Fruit fly (Drosophila melanogaster) whole organism, embryonic: ENCODE measurements around the gene Gfat2.
A peak's percentile ranks its signal among the peaks of the same experiment; 100 is the strongest.

Experiments
- ATbp ChIP-seq: fragments of 200-800 bp; sonication (Bioruptor generic); optimal IDR thresholded peaks from 2 replicates; lab custom pipeline; 2017; ENCODE audit warnings: missing biosample characterization, mild to moderate bottlenecking, missing genetic modification characterization, missing genetic modification reagents
- BEAF-32 ChIP-seq: fragments of 200-800 bp; sonication (Bioruptor generic); optimal IDR thresholded peaks from 3 replicates; lab custom pipeline; 2017; ENCODE audit warnings: missing biosample characterization, missing genetic modification characterization, mild to moderate bottlenecking, moderate library complexity, missing genetic modification reagents
- CG11247 ChIP-seq: fragments of 200-800 bp; sonication (Bioruptor generic); IDR thresholded peaks from 2 replicates; pipeline ENCODE4 v1.3.6; 2022; ENCODE audit warnings: missing biosample characterization, missing genetic modification characterization
- CG11695 ChIP-seq: fragments of 200-800 bp; sonication (Bioruptor generic); IDR thresholded peaks from 3 replicates; pipeline ENCODE4 v1.3.6; 2022; ENCODE audit warnings: missing biosample characterization, missing genetic modification characterization
- CG12236 ChIP-seq: fragments of 200-800 bp; sonication (Bioruptor generic); optimal IDR thresholded peaks from 2 replicates; lab custom pipeline; 2016; ENCODE audit warnings: missing biosample characterization, missing genetic modification characterization
- CG12744 ChIP-seq: fragments of 200-800 bp; sonication (Bioruptor generic); optimal IDR thresholded peaks from 2 replicates; lab custom pipeline; 2016; ENCODE audit warnings: missing biosample characterization, missing genetic modification characterization
- CG13296 ChIP-seq: fragments of 200-800 bp; sonication (Bioruptor generic); optimal IDR thresholded peaks from 3 replicates; lab custom pipeline; 2018; ENCODE audit warnings: missing biosample characterization, mild to moderate bottlenecking, missing genetic modification characterization
- CG13775 ChIP-seq: fragments of 200-800 bp; sonication (Bioruptor generic); optimal IDR thresholded peaks from 3 replicates; lab custom pipeline; 2017; ENCODE audit warnings: missing biosample characterization, mild to moderate bottlenecking, missing genetic modification characterization
- CG1603 ChIP-seq: fragments of 200-800 bp; sonication (Bioruptor generic); optimal IDR thresholded peaks from 2 replicates; lab custom pipeline; 2019; ENCODE audit warnings: missing biosample characterization, mild to moderate bottlenecking, missing genetic modification characterization, moderate library complexity
- CG1832 ChIP-seq: fragments of 200-800 bp; sonication (Bioruptor generic); optimal IDR thresholded peaks from 2 replicates; lab custom pipeline; 2017; ENCODE audit warnings: missing biosample characterization, mild to moderate bottlenecking, missing genetic modification characterization, inconsistent platforms
- CG18476 ChIP-seq: fragments of 200-800 bp; sonication (Bioruptor generic); optimal IDR thresholded peaks from 2 replicates; lab custom pipeline; 2016; ENCODE audit warnings: missing biosample characterization, mild to moderate bottlenecking, missing genetic modification characterization
- CG18619 ChIP-seq: fragments of 200-800 bp; sonication (Bioruptor generic); optimal IDR thresholded peaks from 3 replicates; lab custom pipeline; 2017; ENCODE audit warnings: missing biosample characterization, mild to moderate bottlenecking, missing genetic modification characterization
- CG2678 ChIP-seq: fragments of 200-800 bp; sonication (Bioruptor generic); optimal IDR thresholded peaks from 3 replicates; lab custom pipeline; 2019; ENCODE audit warnings: missing biosample characterization, mild to moderate bottlenecking, missing genetic modification characterization, moderate library complexity
- CG3065 ChIP-seq: fragments of 200-800 bp; sonication (Bioruptor generic); optimal IDR thresholded peaks from 2 replicates; lab custom pipeline; 2016; ENCODE audit warnings: missing biosample characterization, missing genetic modification characterization
- CG31224 ChIP-seq: fragments of 200-800 bp; sonication (Bioruptor generic); IDR thresholded peaks from 2 replicates; pipeline ENCODE4 v1.3.6; 2022; ENCODE audit warnings: missing biosample characterization, missing genetic modification characterization
- CG31365 ChIP-seq: fragments of 200-800 bp; sonication (Bioruptor generic); optimal IDR thresholded peaks from 2 replicates; lab custom pipeline; 2018; ENCODE audit warnings: missing biosample characterization, mild to moderate bottlenecking, missing genetic modification characterization
- CG32772 ChIP-seq: fragments of 200-800 bp; sonication (Bioruptor generic); IDR thresholded peaks from 2 replicates; pipeline ENCODE4 v1.3.6; 2022; ENCODE audit warnings: missing biosample characterization, missing genetic modification characterization
- CG33557 ChIP-seq: fragments of 200-800 bp; sonication (Bioruptor generic); optimal IDR thresholded peaks from 2 replicates; lab custom pipeline; 2019; ENCODE audit warnings: missing biosample characterization, mild to moderate bottlenecking, missing genetic modification characterization, moderate library complexity
- CG3847 ChIP-seq: fragments of 200-800 bp; sonication (Bioruptor generic); IDR thresholded peaks from 2 replicates; pipeline ENCODE4 v1.3.6; 2022; ENCODE audit warnings: missing biosample characterization, missing genetic modification characterization
- CG42726 ChIP-seq: fragments of 200-800 bp; sonication (Bioruptor generic); IDR thresholded peaks from 2 replicates; pipeline ENCODE4 v1.3.6; 2022; ENCODE audit warnings: missing biosample characterization, missing genetic modification characterization; ENCODE audit not compliant: partially characterized antibody
- CG4617 ChIP-seq: fragments of 200-800 bp; sonication (Bioruptor generic); optimal IDR thresholded peaks from 3 replicates; lab custom pipeline; 2016; ENCODE audit warnings: missing biosample characterization, missing genetic modification characterization, borderline replicate concordance
- CG6683 ChIP-seq: fragments of 200-800 bp; sonication (Bioruptor generic); optimal IDR thresholded peaks from 2 replicates; lab custom pipeline; 2017; ENCODE audit warnings: missing biosample characterization, mild to moderate bottlenecking, missing genetic modification characterization, missing genetic modification reagents
- Dp ChIP-seq: fragments of 200-800 bp; sonication (Bioruptor generic); optimal IDR thresholded peaks from 2 replicates; lab custom pipeline; 2018; ENCODE audit warnings: missing biosample characterization, mild to moderate bottlenecking, missing genetic modification characterization, moderate library complexity
- ERR ChIP-seq: fragments of 200-800 bp; sonication (Bioruptor generic); optimal IDR thresholded peaks from 2 replicates; lab custom pipeline; 2016; ENCODE audit warnings: missing biosample characterization, missing genetic modification characterization
- HLH3B ChIP-seq: fragments of 200-800 bp; sonication (Bioruptor generic); IDR thresholded peaks from 2 replicates; pipeline ENCODE4 v1.3.6; 2022; ENCODE audit warnings: missing biosample characterization, missing genetic modification characterization
- Hand ChIP-seq: fragments of 200-800 bp; sonication (Bioruptor generic); optimal IDR thresholded peaks from 2 replicates; lab custom pipeline; 2017; ENCODE audit warnings: mild to moderate bottlenecking, missing biosample characterization, missing genetic modification reagents, missing genetic modification characterization
- HmgD ChIP-seq: fragments of 200-800 bp; sonication (Bioruptor generic); optimal IDR thresholded peaks from 3 replicates; lab custom pipeline; 2016; ENCODE audit warnings: missing biosample characterization, missing genetic modification characterization
- HmgZ ChIP-seq: fragments of 200-800 bp; sonication (Bioruptor generic); optimal IDR thresholded peaks from 2 replicates; lab custom pipeline; 2018; ENCODE audit warnings: missing biosample characterization, mild to moderate bottlenecking, missing genetic modification characterization
- Lhr ChIP-seq: fragments of 200-800 bp; sonication (Bioruptor generic); optimal IDR thresholded peaks from 3 replicates; lab custom pipeline; 2017; ENCODE audit warnings: mild to moderate bottlenecking, missing biosample characterization, missing genetic modification reagents, missing genetic modification characterization
- MBD-R2 ChIP-seq: fragments of 200-800 bp; sonication (Bioruptor generic); IDR thresholded peaks from 2 replicates; pipeline ENCODE4 v1.3.6; 2022; ENCODE audit warnings: missing biosample characterization, missing genetic modification characterization
- Mad ChIP-seq: fragments of 200-800 bp; sonication (Bioruptor generic); optimal IDR thresholded peaks from 2 replicates; lab custom pipeline; 2016; ENCODE audit warnings: missing biosample characterization, missing genetic modification characterization
- NFAT ChIP-seq: fragments of 200-800 bp; sonication (Bioruptor generic); IDR thresholded peaks from 2 replicates; pipeline ENCODE4 v1.3.6; 2022; ENCODE audit warnings: missing biosample characterization, missing genetic modification characterization
- Oaz ChIP-seq: fragments of 200-800 bp; sonication (Bioruptor generic); IDR thresholded peaks from 2 replicates; pipeline ENCODE4 v1.3.6; 2022; ENCODE audit warnings: missing biosample characterization, missing genetic modification characterization
- Poxn ChIP-seq: fragments of 200-800 bp; sonication (Bioruptor generic); IDR thresholded peaks from 2 replicates; pipeline ENCODE4 v1.3.6; 2022; ENCODE audit warnings: missing biosample characterization, missing genetic modification characterization
- Six4 ChIP-seq: fragments of 200-800 bp; sonication (Bioruptor generic); optimal IDR thresholded peaks from 2 replicates; lab custom pipeline; 2016; ENCODE audit warnings: missing biosample characterization, missing genetic modification characterization
- Sox102F ChIP-seq: fragments of 200-800 bp; sonication (Bioruptor generic); optimal IDR thresholded peaks from 2 replicates; lab custom pipeline; 2018; ENCODE audit warnings: missing biosample characterization, mild to moderate bottlenecking, missing genetic modification characterization, moderate library complexity
- abd-A ChIP-seq: fragments of 200-800 bp; sonication (Bioruptor generic); optimal IDR thresholded peaks from 3 replicates; lab custom pipeline; 2019; ENCODE audit warnings: missing biosample characterization, mild to moderate bottlenecking, missing genetic modification characterization, moderate library complexity
- bab2 ChIP-seq: fragments of 200-800 bp; sonication (Bioruptor generic); optimal IDR thresholded peaks from 2 replicates; lab custom pipeline; 2016; ENCODE audit warnings: missing biosample characterization, missing genetic modification characterization
- bcd ChIP-seq: fragments of 200-800 bp; sonication (Bioruptor generic); optimal IDR thresholded peaks from 2 replicates; lab custom pipeline; 2017; ENCODE audit warnings: missing biosample characterization, mild to moderate bottlenecking, missing genetic modification characterization
- cato ChIP-seq: fragments of 200-800 bp; sonication (Bioruptor generic); optimal IDR thresholded peaks from 2 replicates; lab custom pipeline; 2016; ENCODE audit warnings: missing biosample characterization, missing genetic modification characterization, borderline replicate concordance
- chinmo ChIP-seq: fragments of 200-800 bp; sonication (Bioruptor generic); IDR thresholded peaks from 4 replicates; pipeline ENCODE4 v1.3.6; 2022; ENCODE audit warnings: missing biosample characterization, missing genetic modification characterization; ENCODE audit not compliant: partially characterized antibody
- cwo ChIP-seq: fragments of 200-800 bp; sonication (Bioruptor generic); optimal IDR thresholded peaks from 3 replicates; lab custom pipeline; 2017; ENCODE audit warnings: missing biosample characterization, missing genetic modification characterization, mild to moderate bottlenecking, moderate library complexity, missing genetic modification reagents
- gem ChIP-seq: fragments of 200-800 bp; sonication (Bioruptor generic); optimal IDR thresholded peaks from 2 replicates; lab custom pipeline; 2019; ENCODE audit warnings: missing biosample characterization, mild to moderate bottlenecking, missing genetic modification characterization, moderate library complexity
- grn ChIP-seq: fragments of 200-800 bp; sonication (Bioruptor generic); optimal IDR thresholded peaks from 3 replicates; lab custom pipeline; 2017; ENCODE audit warnings: missing biosample characterization, missing genetic modification characterization
- nau ChIP-seq: fragments of 200-800 bp; sonication (Bioruptor generic); optimal IDR thresholded peaks from 3 replicates; lab custom pipeline; 2017; ENCODE audit warnings: missing biosample characterization, mild to moderate bottlenecking, missing genetic modification characterization, missing genetic modification reagents
- oc ChIP-seq: fragments of 200-800 bp; sonication (Bioruptor generic); optimal IDR thresholded peaks from 2 replicates; lab custom pipeline; 2018; ENCODE audit warnings: missing biosample characterization, mild to moderate bottlenecking, missing genetic modification characterization, moderate library complexity
- pfk ChIP-seq: fragments of 200-800 bp; sonication (Bioruptor generic); optimal IDR thresholded peaks from 2 replicates; lab custom pipeline; 2018; ENCODE audit warnings: missing biosample characterization, mild to moderate bottlenecking, missing genetic modification characterization, moderate library complexity
- so ChIP-seq: fragments of 200-800 bp; sonication (Bioruptor generic); IDR thresholded peaks from 3 replicates; pipeline ENCODE4 v1.3.6; 2022; ENCODE audit warnings: missing biosample characterization, missing genetic modification characterization
- sug ChIP-seq: fragments of 200-800 bp; optimal IDR thresholded peaks from 2 replicates; lab custom pipeline; 2019; ENCODE audit warnings: missing biosample characterization, mild to moderate bottlenecking, missing genetic modification characterization, moderate library complexity
- zen ChIP-seq: fragments of 200-800 bp; sonication (Bioruptor generic); optimal IDR thresholded peaks from 3 replicates; lab custom pipeline; 2018; ENCODE audit warnings: missing biosample characterization, mild to moderate bottlenecking, missing genetic modification characterization, moderate library complexity
- zf30C ChIP-seq: fragments of 200-800 bp; sonication (Bioruptor generic); optimal IDR thresholded peaks from 3 replicates; lab custom pipeline; 2018; ENCODE audit warnings: missing biosample characterization, mild to moderate bottlenecking, missing genetic modification characterization

Gene Gfat2

DNA sequence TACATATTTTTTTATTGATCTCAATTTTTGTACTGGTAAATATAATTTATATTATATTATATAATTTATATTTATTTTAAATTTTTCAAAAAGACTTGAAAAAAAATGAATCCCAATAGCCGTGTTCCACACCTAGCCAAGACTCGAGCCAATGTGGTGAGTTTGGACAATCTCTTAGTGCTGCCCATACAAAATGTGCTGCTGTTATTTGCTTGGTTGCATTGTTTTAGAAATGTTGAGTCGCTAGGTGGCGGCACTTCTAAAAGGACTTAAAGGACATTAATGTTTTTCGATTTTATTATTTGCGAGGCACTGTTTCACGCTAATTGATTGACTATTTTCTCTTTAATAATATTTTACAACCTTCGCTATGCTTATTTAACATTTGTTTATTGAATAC, 5.7 kb upstream of the Gfat2 start (continued):
- TF ChIP-seq zf30C (GFP tag; lab: Kevin White, UChicago) (no peak), CG31365 (tag; lab: Kevin White, UChicago) (no peak), CG4617 (GFP tag; lab: Kevin White, UChicago) (no peak), CG18476 (GFP tag; lab: Kevin White, UChicago) (no peak), cato (GFP tag; lab: Kevin White, UChicago) (no peak), CG6683 (GFP tag; lab: Kevin White, UChicago) (no peak), CG2678 (no peak), CG31224 (GFP tag; lab: Robert Waterston, UW) (no peak), pfk (no peak), NFAT (GFP tag; lab: Robert Waterston, UW) (no peak), grn (GFP tag; lab: Kevin White, UChicago) (no peak), abd-A (tag; lab: Kevin White, UChicago) (no peak), CG3065 (no peak), Poxn (no peak), CG12744 (peak; percentile 39), Sox102F (GFP tag; lab: Kevin White, UChicago) (no peak), CG12236 (GFP tag; lab: Kevin White, UChicago) (no peak), Hand (GFP tag; lab: Kevin White, UChicago) (no peak), CG1832 (GFP tag; lab: Kevin White, UChicago) (no peak), CG13775 (GFP tag; lab: Kevin White, UChicago) (no peak), CG42726 (GFP tag; lab: Robert Waterston, UW) (peak; percentile 28; the same call in 1 of the 2 replicates), Six4 (GFP tag; lab: Kevin White, UChicago) (no peak), CG33557 (GFP tag; lab: Kevin White, UChicago) (no peak), CG13296 (GFP tag; lab: Kevin White, UChicago) (no peak), chinmo (GFP tag; lab: Robert Waterston, UW) (no peak), ATbp (no peak), oc (tag; lab: Kevin White, UChicago) (no peak), cwo (GFP tag; lab: Kevin White, UChicago) (no peak), HmgD (GFP tag; lab: Kevin White, UChicago) (peak; percentile 54), BEAF-32 (peak; percentile 3), ERR (no peak), gem (tag; lab: Kevin White, UChicago) (no peak), zen (tag; lab: Kevin White, UChicago) (peak; percentile 15), Oaz (GFP tag; lab: Robert Waterston, UW) (no peak), Dp (GFP tag; lab: Kevin White, UChicago) (peak; percentile 12), Lhr (peak; percentile 63), HmgZ (tag; lab: Kevin White, UChicago) (no peak), CG1603 (tag; lab: Kevin White, UChicago) (peak; percentile 49), nau (peak; percentile 1), CG32772 (GFP tag; lab: Robert Waterston, UW) (no peak), MBD-R2 (peak; percentile 39), CG18619 (GFP tag; lab: Kevin White, UChicago) (no peak), sug (tag; lab: Kevin White, UChicago) (no peak), CG11247 (no peak), CG11695 (GFP tag; lab: Robert Waterston, UW) (no peak), CG3847 (GFP tag; lab: Robert Waterston, UW) (peak; percentile 36; the same call in 1 of the 2 replicates), Mad (GFP tag; lab: Kevin White, UChicago) (no peak), bab2 (no peak), bcd (no peak), so (GFP tag; lab: Robert Waterston, UW) (no peak), HLH3B (GFP tag; lab: Robert Waterston, UW) (no peak)
